Worm (Caenorhabditis elegans) whole organism, midembryonic: ENCODE data around the gene C30G12.6.

Experiments used
- ref-1 ChIP-seq: fragments of 200-800 bp; sonication (Bioruptor generic); conservative IDR thresholded peaks from 2 replicates; pipeline ENCODE4 v1.3.6; 2022; ENCODE audit warnings: missing genetic modification reagents, missing genetic modification characterization, missing compliant biosample characterization
- tab-1 ChIP-seq: fragments of 200-800 bp; sonication (Bioruptor generic); IDR thresholded peaks from 2 replicates; pipeline ENCODE4 v1.3.6; 2022; ENCODE audit warnings: missing genetic modification characterization, missing compliant biosample characterization
- ztf-23 ChIP-seq: fragments of 200-800 bp; sonication (Bioruptor generic); IDR thresholded peaks from 2 replicates; pipeline ENCODE4 v1.3.6; 2022; ENCODE audit warnings: missing genetic modification reagents, missing genetic modification characterization, missing compliant biosample characterization

DNA sequence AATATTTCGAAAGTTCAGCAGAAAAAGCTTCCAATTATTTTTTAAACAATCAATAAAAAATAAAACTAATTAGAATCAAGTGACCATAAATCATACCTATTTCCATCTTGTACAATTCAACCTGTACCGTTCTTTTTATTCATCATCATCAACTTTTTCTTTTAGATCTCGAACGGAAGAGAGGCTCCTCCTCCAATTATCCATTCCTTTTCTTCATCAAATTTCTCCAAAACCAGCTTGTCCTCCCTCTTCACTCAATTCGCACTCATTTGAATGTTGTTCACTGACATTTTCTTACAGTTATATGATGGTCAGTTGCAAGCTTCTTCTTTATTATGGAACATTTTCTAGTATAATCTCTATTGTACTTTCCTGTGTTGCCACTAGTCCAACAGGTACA is 34.0 kb downstream of the C30G12.6 start, which contains the start of gene C30G12.4:
- no peak for TF ChIP-seq ref-1 (GFP tag; lab: Robert Waterston, UW)
- TF ChIP-seq tab-1 = no peak
- no peak for TF ChIP-seq ztf-23 (GFP tag; lab: Robert Waterston, UW)
